Worm (Caenorhabditis elegans): ENCODE measurements around the gene C08B6.8.

- TF ChIP-seq blmp-1 (tag; optimal IDR thresholded peaks at IDR 0.05) (no peak), xbp-1 (tag; optimal IDR thresholded peaks at IDR 0.05) (no peak), lir-3 (tag; optimal IDR thresholded peaks at IDR 0.05; ENCODE audit: poor library complexity) (no peak), unc-86 (tag; optimal IDR thresholded peaks at IDR 0.05) (no peak), ceh-82 (tag; optimal IDR thresholded peaks at IDR 0.05) (no peak), hlh-4 (tag; optimal IDR thresholded peaks at IDR 0.05) (no peak), zag-1 (tag; optimal IDR thresholded peaks at IDR 0.05) (no peak), jun-1 (tag; optimal IDR thresholded peaks at IDR 0.05) (no peak), nhr-84 (tag; optimal IDR thresholded peaks at IDR 0.05) (no peak), unc-62 (GFP tag; optimal IDR thresholded peaks at IDR 0.05) (no peak), nhr-28 (tag; optimal IDR thresholded peaks at IDR 0.05) (no peak), elt-3 (tag; optimal IDR thresholded peaks at IDR 0.05) (no peak)
These were observed 31.9 kb downstream of the C08B6.8 start, which contains the start of gene C51E3.6 for ce11 chrV:10166368-10166767.

Data from whole organism, L1 larva.